Worm (Caenorhabditis elegans) whole organism, L4 larva: ENCODE results near the gene F37B12.3.

ENCODE experiments used
- F10B5.3 ChIP-seq: sonication (generic microtip); optimal IDR thresholded peaks from 2 replicates; lab custom pipeline; 2016; ENCODE audit warnings: mild to moderate bottlenecking, missing genetic modification characterization, missing compliant biosample characterization
- T20F7.1 ChIP-seq: fragments of 200-800 bp; sonication (Bioruptor generic); optimal IDR thresholded peaks from 2 replicates; lab custom pipeline; 2018; ENCODE audit warnings: mild to moderate bottlenecking, missing genetic modification characterization, missing compliant biosample characterization
- T26A8.4 ChIP-seq: fragments of 200-800 bp; sonication (Bioruptor generic); IDR thresholded peaks from 2 replicates; pipeline ENCODE4 v1.3.6; 2022; ENCODE audit warnings: missing genetic modification characterization, missing compliant biosample characterization
- Y48G9A.11 ChIP-seq: fragments of 200-800 bp; sonication (Bioruptor generic); IDR thresholded peaks from 2 replicates; pipeline ENCODE4 v1.3.6; 2022; ENCODE audit warnings: missing genetic modification reagents, missing genetic modification characterization, missing compliant biosample characterization
- ZK546.5 ChIP-seq, 2 experiments: sonication (generic microtip); optimal IDR thresholded peaks; 2 replicates each; lab custom pipeline; 2017; ENCODE audit warnings: missing biosample characterization in 2 of 2, missing genetic modification characterization in 2 of 2
- aha-1 ChIP-seq: fragments of 150-350 bp; peaks from one replicate; lab custom pipeline; 2014; ENCODE audit warnings: missing biosample characterization, missing genetic modification characterization
- ctbp-1 ChIP-seq: fragments of 200-800 bp; sonication (Bioruptor generic); IDR thresholded peaks from 2 replicates; pipeline ENCODE4 v1.3.6; 2022; ENCODE audit warnings: missing genetic modification reagents, missing genetic modification characterization, missing compliant biosample characterization
- daf-12 ChIP-seq: fragments of 150-350 bp; optimal IDR thresholded peaks from 2 replicates; lab custom pipeline; 2014; ENCODE audit warnings: missing biosample characterization, missing genetic modification reagents, missing genetic modification characterization
- dmd-6 ChIP-seq: fragments of 200-800 bp; sonication (Bioruptor generic); IDR thresholded peaks from 2 replicates; pipeline ENCODE4 v1.3.6; 2022; ENCODE audit warnings: missing genetic modification reagents, missing genetic modification characterization, missing compliant biosample characterization
- duxl-1 ChIP-seq: sonication (generic microtip); optimal IDR thresholded peaks from 2 replicates; lab custom pipeline; 2016; ENCODE audit warnings: mild to moderate bottlenecking, missing genetic modification characterization, moderate library complexity, missing compliant biosample characterization; ENCODE audit not compliant: poor library complexity
- dve-1 ChIP-seq: sonication (generic microtip); optimal IDR thresholded peaks from 2 replicates; lab custom pipeline; 2017; ENCODE audit warnings: antibody characterized with exemption, mild to moderate bottlenecking, missing genetic modification characterization, missing compliant biosample characterization; ENCODE audit not compliant: insufficient read depth
- hif-1 ChIP-seq, 2 experiments: sonication (generic microtip); optimal IDR thresholded peaks; 2 replicates each; lab custom pipeline; 2016 to 2017; ENCODE audit warnings: missing compliant biosample characterization in 2 of 2, missing genetic modification characterization in 2 of 2, missing genetic modification reagents in 2 of 2, missing genotype in 2 of 2, mild to moderate bottlenecking in 1 of 2
- hlh-30 ChIP-seq: sonication (generic microtip); optimal IDR thresholded peaks from 2 replicates; lab custom pipeline; 2017; ENCODE audit warnings: antibody characterized with exemption, mild to moderate bottlenecking, missing genetic modification characterization, missing compliant biosample characterization; ENCODE audit not compliant: insufficient read depth
- lim-7 ChIP-seq: fragments of 200-800 bp; sonication (Bioruptor generic); IDR thresholded peaks from 2 replicates; pipeline ENCODE4 v1.3.6; 2022; ENCODE audit warnings: missing genetic modification characterization, missing compliant biosample characterization
- lin-29 ChIP-seq: fragments of 200-800 bp; sonication (Bioruptor generic); IDR thresholded peaks from 2 replicates; pipeline ENCODE4 v1.3.6; 2022; ENCODE audit warnings: missing genetic modification reagents, missing genetic modification characterization, missing compliant biosample characterization
- lir-3 ChIP-seq: sonication (generic microtip); optimal IDR thresholded peaks from 2 replicates; lab custom pipeline; 2016; ENCODE audit warnings: mild to moderate bottlenecking, missing genetic modification characterization, missing compliant biosample characterization
- mdl-1 ChIP-seq, 2 experiments: fragments of 150-350 bp in 1 of 2; sonication (generic microtip) in 1 of 2; optimal IDR thresholded peaks; 2 replicates each; lab custom pipeline; 2014 to 2017; ENCODE audit warnings: missing biosample characterization in 2 of 2, missing genetic modification characterization in 2 of 2
- mxl-2 ChIP-seq: fragments of 200-800 bp; sonication (Bioruptor generic); conservative IDR thresholded peaks from 2 replicates; pipeline ENCODE4 v1.3.6; 2022; ENCODE audit warnings: missing genetic modification reagents, missing genetic modification characterization, missing compliant biosample characterization
- mxl-3 ChIP-seq: fragments of 200-800 bp; sonication (Bioruptor generic); optimal IDR thresholded peaks from 2 replicates; lab custom pipeline; 2018; ENCODE audit warnings: mild to moderate bottlenecking, missing genetic modification characterization, missing compliant biosample characterization
- nhr-28 ChIP-seq: fragments of 150-350 bp; optimal IDR thresholded peaks from 2 replicates; lab custom pipeline; 2014; ENCODE audit warnings: missing biosample characterization, missing genetic modification characterization
- sdz-12 ChIP-seq: fragments of 200-800 bp; sonication (Bioruptor generic); optimal IDR thresholded peaks from 2 replicates; lab custom pipeline; 2018; ENCODE audit warnings: mild to moderate bottlenecking, missing genetic modification characterization, missing compliant biosample characterization
- skn-1 ChIP-seq: fragments of 150-350 bp; optimal IDR thresholded peaks from 2 replicates; lab custom pipeline; 2014; ENCODE audit warnings: missing biosample characterization, missing genetic modification characterization
- spr-1 ChIP-seq: sonication (generic microtip); optimal IDR thresholded peaks from 2 replicates; lab custom pipeline; 2016; ENCODE audit warnings: mild to moderate bottlenecking, missing genetic modification characterization, missing compliant biosample characterization
- spr-3 ChIP-seq: fragments of 200-800 bp; sonication (Bioruptor generic); optimal IDR thresholded peaks from 2 replicates; lab custom pipeline; 2018; ENCODE audit warnings: mild to moderate bottlenecking, missing genetic modification characterization, missing compliant biosample characterization
- tag-97 ChIP-seq: fragments of 200-800 bp; sonication (Bioruptor generic); IDR thresholded peaks from 2 replicates; pipeline ENCODE4 v1.3.6; 2022; ENCODE audit warnings: missing genetic modification characterization, missing compliant biosample characterization
- unc-62 ChIP-seq, 3 experiments: fragments of 150-350 bp in 1 of 3; sonication (generic microtip); optimal IDR thresholded peaks in 2 of 3; peaks in 1 of 3; 1 replicate in 1 of 3; 2 replicates in 2 of 3; lab custom pipeline; 2014 to 2017; ENCODE audit warnings: missing biosample characterization in 3 of 3, missing genetic modification characterization in 3 of 3, missing genetic modification reagents in 3 of 3, missing genotype in 1 of 3

Gene F37B12.3

DNA sequence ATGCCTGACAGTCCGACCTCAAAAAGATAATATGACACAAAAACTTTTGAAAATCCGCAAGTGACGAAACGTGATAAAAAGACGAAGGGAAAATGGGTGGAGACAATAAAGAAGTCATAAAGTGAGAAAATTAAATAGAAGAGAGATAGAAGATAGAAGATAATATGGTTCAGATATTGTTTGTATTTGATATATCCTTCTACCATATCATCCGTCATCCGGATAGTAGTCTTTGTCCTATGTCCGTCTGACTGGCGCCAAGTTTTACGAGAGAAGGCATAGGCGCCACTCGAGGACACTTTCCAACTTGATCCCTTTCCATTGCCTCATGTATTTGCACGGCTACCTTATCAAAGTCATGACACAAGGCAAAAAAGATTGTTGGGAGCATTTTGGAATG, 9.3 kb downstream of the F37B12.3 start:
- TF ChIP-seq ctbp-1 (GFP tag; lab: Robert Waterston, UW) (no peak), hif-1 (tag; optimal IDR thresholded peaks at IDR 0.05; lab: Kevin White, UChicago) (no peak), unc-62 (GFP tag; optimal IDR thresholded peaks at IDR 0.05 in 1 of 2; lab: Kevin White, UChicago) (peak in 1 of 2 experiments; percentile 81), unc-62 (tag; optimal IDR thresholded peaks at IDR 0.05; lab: Kevin White, UChicago) (no peak), dmd-6 (GFP tag; lab: Robert Waterston, UW) (no peak), daf-12 (tag; lab: Kevin White, UChicago) (no peak), hlh-30 (tag; lab: Kevin White, UChicago) (peak; percentile 1), spr-3 (no peak), lim-7 (no peak), mxl-2 (no peak), sdz-12 (GFP tag; lab: Kevin White, UChicago) (no peak), lir-3 (tag; lab: Kevin White, UChicago) (no peak)

DNA sequence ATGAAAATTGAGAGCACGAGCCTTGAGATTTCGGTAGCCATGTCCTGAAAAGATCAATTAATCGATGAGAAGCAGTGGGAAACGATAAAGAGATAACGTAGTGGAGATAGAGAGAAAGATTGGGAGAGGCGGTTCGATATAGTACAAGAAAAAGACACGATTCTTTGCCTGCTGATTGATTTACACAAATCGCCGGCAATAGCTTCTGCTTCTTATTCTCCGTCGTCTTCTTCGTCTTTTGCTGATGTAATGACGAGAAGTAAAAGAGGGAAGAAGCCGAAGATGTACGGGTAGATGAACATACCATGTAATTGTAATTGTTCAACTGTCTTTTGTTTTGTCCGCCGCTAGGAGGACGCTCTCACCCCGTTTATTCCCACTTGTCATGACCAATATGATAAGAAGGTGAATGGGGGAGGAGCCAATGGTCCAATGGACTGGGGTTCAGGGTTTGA, 12.0 kb downstream of the F37B12.3 start, which contains the start of gene F37B12.1:
Gene F37B12.1 (minus strand): TSS at position 51 of the 455 bp plus-strand sequence.
- TF ChIP-seq mdl-1 (tag; optimal IDR thresholded peaks at IDR 0.05; lab: Kevin White, UChicago): peak in 1 of 2 experiments; percentile 15
- TF ChIP-seq aha-1 (tag; lab: Kevin White, UChicago): peak; percentile 97
- no peak for TF ChIP-seq T26A8.4 (GFP tag; lab: Robert Waterston, UW)

DNA sequence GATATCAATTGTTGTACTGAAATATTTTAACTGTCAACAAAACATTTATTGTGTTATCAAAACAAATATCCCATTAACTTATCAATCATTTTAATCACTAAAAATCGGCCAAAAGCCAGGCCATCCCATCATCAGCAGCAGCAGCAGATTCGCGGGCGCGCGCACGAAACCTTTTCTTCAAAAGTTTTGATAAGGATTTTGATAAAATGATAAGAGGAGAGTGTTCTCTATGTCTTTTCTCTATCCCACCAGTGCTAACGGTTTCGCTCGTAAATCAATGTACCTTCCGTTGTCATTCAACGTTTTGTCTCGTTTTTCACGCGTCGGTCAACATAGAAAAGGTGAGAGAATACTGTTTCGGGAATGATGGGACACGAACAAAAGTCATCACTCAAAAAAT, 13.1 kb downstream of the F37B12.3 start:
- TF ChIP-seq mxl-3 (GFP tag; lab: Kevin White, UChicago): peak; percentile 37
- TF ChIP-seq hlh-30 (tag; lab: Kevin White, UChicago): peak; percentile 36
- TF ChIP-seq dve-1 (tag; lab: Kevin White, UChicago): peak; percentile 35
- TF ChIP-seq nhr-28 (tag; lab: Kevin White, UChicago): peak; percentile 26
- no peak for TF ChIP-seq tag-97 (GFP tag; lab: Robert Waterston, UW)

DNA sequence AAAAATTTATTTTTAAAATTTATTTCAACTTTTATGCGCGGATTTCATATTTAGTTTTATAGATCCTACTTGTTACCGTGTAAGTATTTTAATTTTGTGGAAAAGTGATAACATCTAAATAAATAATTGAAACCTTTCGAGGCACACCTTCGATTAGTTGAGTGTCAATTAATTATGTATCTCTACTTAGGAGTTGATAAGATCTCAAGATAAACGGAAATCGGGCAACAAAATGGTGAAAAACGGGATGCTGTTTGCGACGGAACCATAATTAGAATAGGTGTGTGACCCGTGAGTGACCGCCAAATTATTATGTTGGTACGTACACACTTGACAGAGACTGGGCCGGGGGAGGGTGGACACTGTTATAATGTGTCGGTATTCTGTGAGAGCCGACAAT, 14.9 kb downstream of the F37B12.3 start:
- TF ChIP-seq F10B5.3 (tag; lab: Kevin White, UChicago): no peak
- TF ChIP-seq unc-62 (GFP tag; optimal IDR thresholded peaks at IDR 0.05 in 1 of 2; lab: Kevin White, UChicago): peak in 1 of 2 experiments; percentile 23
- TF ChIP-seq unc-62 (tag; optimal IDR thresholded peaks at IDR 0.05; lab: Kevin White, UChicago): no peak
- TF ChIP-seq skn-1 (tag; lab: Kevin White, UChicago): no peak

DNA sequence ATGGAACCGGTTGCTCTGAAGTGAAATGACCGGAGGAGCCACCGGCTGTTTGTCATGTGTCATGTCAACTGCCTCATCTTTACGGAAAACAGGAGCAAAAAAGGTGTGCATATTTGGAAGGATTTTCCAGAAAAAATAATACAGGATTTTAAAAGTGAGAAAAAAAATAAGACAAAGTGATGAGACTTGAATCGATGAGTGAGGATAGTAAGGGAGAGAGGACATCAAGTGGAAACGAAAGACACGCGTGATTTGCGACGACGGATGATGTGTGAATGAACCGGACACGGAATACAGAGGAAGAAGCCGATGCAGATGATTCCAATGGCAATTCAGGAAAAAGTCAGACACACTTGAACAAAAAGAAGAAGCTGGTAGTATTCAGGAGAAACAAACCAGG, 16.9 kb downstream of the F37B12.3 start:
- peak in 1 of 2 experiments; percentile 40 for TF ChIP-seq unc-62 (GFP tag; optimal IDR thresholded peaks at IDR 0.05 in 1 of 2; lab: Kevin White, UChicago)
- no peak for TF ChIP-seq unc-62 (tag; optimal IDR thresholded peaks at IDR 0.05; lab: Kevin White, UChicago)
- peak; percentile 93 for TF ChIP-seq aha-1 (tag; lab: Kevin White, UChicago)
- TF ChIP-seq hlh-30 (tag; lab: Kevin White, UChicago): no peak

DNA sequence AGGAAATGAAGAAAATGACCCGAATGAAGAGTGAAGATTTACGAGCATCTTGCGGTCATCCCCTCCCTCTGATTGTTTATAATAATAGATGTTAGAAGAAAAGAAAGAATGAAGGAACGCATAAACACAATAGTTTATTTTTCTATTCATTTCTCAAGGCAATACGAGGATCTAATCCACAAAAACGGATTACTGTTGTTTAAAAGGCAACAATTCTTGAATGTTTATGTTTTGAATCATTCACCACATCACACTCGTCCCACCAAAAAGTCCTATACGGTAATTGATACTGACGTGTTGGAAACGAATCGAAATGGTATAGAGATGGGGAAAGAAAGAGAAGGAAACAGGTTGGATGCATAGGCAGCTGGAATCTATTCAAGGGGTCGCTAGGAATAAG, 19.6 kb downstream of the F37B12.3 start:
- TF ChIP-seq Y48G9A.11 (GFP tag; lab: Robert Waterston, UW) (no peak), unc-62 (GFP tag; optimal IDR thresholded peaks at IDR 0.05 in 1 of 2; lab: Kevin White, UChicago) (peak in 1 of 2 experiments; percentile 96), unc-62 (tag; optimal IDR thresholded peaks at IDR 0.05; lab: Kevin White, UChicago) (no peak), lin-29 (GFP tag; lab: Robert Waterston, UW) (no peak), duxl-1 (no peak)

DNA sequence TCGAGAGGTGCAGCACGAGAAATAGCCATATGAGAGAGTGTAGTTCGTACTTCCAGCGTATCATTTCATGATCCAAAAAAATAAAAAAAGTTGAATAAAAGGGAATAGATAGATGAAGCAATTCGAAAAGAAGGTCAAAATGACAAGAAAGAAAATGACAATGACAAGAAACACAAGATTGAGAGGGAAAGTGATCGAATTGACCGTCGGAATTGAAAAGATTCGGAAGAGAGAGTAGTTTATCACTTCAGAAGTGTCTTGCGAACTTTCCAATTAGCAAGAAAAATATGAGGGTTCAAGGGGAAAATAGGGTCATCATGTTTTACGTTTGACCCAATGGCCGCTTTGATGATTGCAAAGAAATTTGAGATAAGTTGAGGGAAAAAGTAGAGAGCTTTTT, 21.5 kb downstream of the F37B12.3 start, which contains the start of gene dep-1:
Gene dep-1 (minus strand): TSS at position 95 of the 400 bp plus-strand sequence.
- TF ChIP-seq ZK546.5 (tag; optimal IDR thresholded peaks at IDR 0.05; lab: Kevin White, UChicago) (no peak), spr-1 (tag; lab: Kevin White, UChicago) (no peak), T20F7.1 (GFP tag; lab: Kevin White, UChicago) (no peak)
